Worm (Caenorhabditis elegans): ENCODE measurements around the gene ins-32.

DNA sequence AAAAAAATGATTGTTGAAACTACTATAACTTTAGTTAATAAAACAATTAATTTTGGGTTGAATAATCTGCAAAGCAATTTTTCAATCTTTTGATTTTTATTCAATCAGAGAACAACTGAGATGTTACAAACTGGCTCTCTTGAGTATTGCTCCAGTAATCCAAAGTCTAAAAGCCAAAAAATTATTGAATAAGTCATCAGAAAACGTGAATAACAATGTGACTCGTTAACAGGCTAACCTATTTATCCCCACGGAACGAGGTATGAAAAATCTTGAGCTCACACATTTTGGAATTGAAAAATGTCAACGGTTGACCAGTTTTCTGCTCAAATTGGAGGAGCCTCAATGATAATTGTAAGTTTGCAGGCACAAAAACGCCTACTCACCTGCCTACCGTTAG is 45.6 kb downstream of the ins-32 start, which contains the start of gene srx-111:
- TF ChIP-seq unc-55 (GFP tag; optimal IDR thresholded peaks at IDR 0.05) (no peak), unc-86 (tag; optimal IDR thresholded peaks at IDR 0.05) (no peak), pqm-1 (tag; optimal IDR thresholded peaks at IDR 0.05) (no peak), elt-4 (tag; optimal IDR thresholded peaks at IDR 0.05) (no peak), dve-1 (tag; optimal IDR thresholded peaks at IDR 0.05) (no peak), nhr-11 (tag; optimal IDR thresholded peaks at IDR 0.05) (no peak), pros-1 (tag; optimal IDR thresholded peaks at IDR 0.05) (no peak), tbx-2 (tag; optimal IDR thresholded peaks at IDR 0.05) (no peak), hlh-8 (tag; optimal IDR thresholded peaks at IDR 0.05) (no peak), ceh-31 (tag; optimal IDR thresholded peaks at IDR 0.05) (no peak), ama-1 (optimal IDR thresholded peaks at IDR 0.05) (no peak), rnt-1 (tag; optimal IDR thresholded peaks at IDR 0.05) (no peak), sox-4 (tag; optimal IDR thresholded peaks at IDR 0.05) (no peak), ceh-9 (tag; optimal IDR thresholded peaks at IDR 0.05) (no peak)
